Worm (Caenorhabditis elegans) whole organism, late embryonic: ENCODE results near the gene F14D2.19.
A peak's percentile ranks its signal among the peaks of the same experiment; 100 is the strongest.

ENCODE experiments used
- ama-1 ChIP-seq: fragments of 150-350 bp; optimal IDR thresholded peaks from 2 replicates; lab custom pipeline; 2014
- ceh-30 ChIP-seq: fragments of 150-350 bp; optimal IDR thresholded peaks from 2 replicates; lab custom pipeline; 2014; ENCODE audit warnings: missing biosample characterization, missing genetic modification characterization
- dmd-4 ChIP-seq: sonication (generic microtip); optimal IDR thresholded peaks from 2 replicates; lab custom pipeline; 2016; ENCODE audit warnings: borderline replicate concordance, missing genetic modification characterization, missing compliant biosample characterization
- dve-1 ChIP-seq: sonication (generic microtip); optimal IDR thresholded peaks from 2 replicates; lab custom pipeline; 2017; ENCODE audit warnings: antibody characterized with exemption, mild to moderate bottlenecking, missing genetic modification characterization, missing compliant biosample characterization
- hlh-8 ChIP-seq: sonication (generic microtip); optimal IDR thresholded peaks from 2 replicates; lab custom pipeline; 2016; ENCODE audit warnings: missing genotype, missing genetic modification characterization, missing compliant biosample characterization
- zip-5 ChIP-seq: sonication (generic microtip); optimal IDR thresholded peaks from 2 replicates; lab custom pipeline; 2016; ENCODE audit warnings: missing genetic modification characterization, missing compliant biosample characterization

ce11 chrII:3303582-3303981, 33.4 kb downstream of the F14D2.19 start:
- no peak for TF ChIP-seq ceh-30 (tag; lab: Kevin White, UChicago)
- no peak for TF ChIP-seq zip-5
- no peak for TF ChIP-seq hlh-8
- TF ChIP-seq dmd-4 (tag; lab: Kevin White, UChicago): no peak
- peak; percentile 4 for TF ChIP-seq ama-1 (lab: Kevin White, UChicago)
- TF ChIP-seq dve-1 (tag; lab: Kevin White, UChicago): no peak
